Worm (Caenorhabditis elegans) whole organism, mixed stage, embryonic: ENCODE measurements around the gene alh-9.

Experiments used
- M03D4.4 ChIP-seq: sonication (generic microtip); optimal IDR thresholded peaks from 2 replicates; lab custom pipeline; 2017; ENCODE audit warnings: mild to moderate bottlenecking, missing genetic modification characterization, missing compliant biosample characterization
- bed-3 ChIP-seq: fragments of 200-800 bp; sonication (Bioruptor generic); optimal IDR thresholded peaks from 3 replicates; lab custom pipeline; 2018; ENCODE audit warnings: mild to moderate bottlenecking, missing genetic modification characterization, moderate library complexity, missing compliant biosample characterization
- blmp-1 ChIP-seq: fragments of 150-350 bp; optimal IDR thresholded peaks from 2 replicates; lab custom pipeline; 2014; ENCODE audit warnings: missing biosample characterization, missing genetic modification characterization
- ceh-39 ChIP-seq: fragments of 150-350 bp; optimal IDR thresholded peaks from 2 replicates; lab custom pipeline; 2014; ENCODE audit warnings: missing biosample characterization, missing genetic modification characterization
- ceh-43 ChIP-seq: fragments of 200-800 bp; sonication (Bioruptor generic); optimal IDR thresholded peaks from 2 replicates; lab custom pipeline; 2018; ENCODE audit warnings: mild to moderate bottlenecking, missing genetic modification characterization, moderate library complexity, missing compliant biosample characterization
- ceh-83 ChIP-seq: fragments of 200-800 bp; sonication (Bioruptor generic); optimal IDR thresholded peaks from 2 replicates; lab custom pipeline; 2018; ENCODE audit warnings: mild to moderate bottlenecking, missing genetic modification characterization, missing compliant biosample characterization
- ces-1 ChIP-seq: fragments of 150-350 bp; optimal IDR thresholded peaks from 2 replicates; lab custom pipeline; 2014; ENCODE audit warnings: missing biosample characterization, missing genetic modification reagents, missing genetic modification characterization
- cnd-1 ChIP-seq: fragments of 200-800 bp; sonication (Bioruptor generic); optimal IDR thresholded peaks from 2 replicates; lab custom pipeline; 2018; ENCODE audit warnings: mild to moderate bottlenecking, missing genetic modification characterization, missing compliant biosample characterization
- drap-1 ChIP-seq: fragments of 200-800 bp; sonication (Bioruptor generic); optimal IDR thresholded peaks from 3 replicates; lab custom pipeline; 2018; ENCODE audit warnings: mild to moderate bottlenecking, missing genetic modification characterization, missing compliant biosample characterization
- elt-1 ChIP-seq: sonication (generic microtip); optimal IDR thresholded peaks from 2 replicates; lab custom pipeline; 2017; ENCODE audit warnings: missing genetic modification characterization, mild to moderate bottlenecking, missing compliant biosample characterization, antibody characterized with exemption, moderate library complexity, borderline replicate concordance; ENCODE audit not compliant: insufficient read depth
- elt-3 ChIP-seq: fragments of 150-350 bp; optimal IDR thresholded peaks from 2 replicates; lab custom pipeline; 2014; ENCODE audit warnings: missing biosample characterization, missing genetic modification characterization
- flh-1 ChIP-seq: fragments of 200-800 bp; sonication (Bioruptor generic); optimal IDR thresholded peaks from 2 replicates; lab custom pipeline; 2018; ENCODE audit warnings: mild to moderate bottlenecking, missing genetic modification characterization, moderate library complexity, missing compliant biosample characterization
- ham-2 ChIP-seq: fragments of 200-800 bp; sonication (Bioruptor generic); optimal IDR thresholded peaks from 2 replicates; lab custom pipeline; 2018; ENCODE audit warnings: mild to moderate bottlenecking, missing genetic modification characterization, missing compliant biosample characterization
- hlh-1 ChIP-seq: fragments of 150-350 bp; optimal IDR thresholded peaks from 2 replicates; lab custom pipeline; 2014; ENCODE audit warnings: missing biosample characterization, missing genetic modification reagents, missing genetic modification characterization
- lin-13 ChIP-seq: fragments of 150-350 bp; optimal IDR thresholded peaks from 2 replicates; lab custom pipeline; 2014; ENCODE audit warnings: missing biosample characterization, missing genetic modification characterization
- lin-32 ChIP-seq: fragments of 200-800 bp; sonication (Bioruptor generic); optimal IDR thresholded peaks from 2 replicates; lab custom pipeline; 2018; ENCODE audit warnings: mild to moderate bottlenecking, missing genetic modification characterization, missing compliant biosample characterization
- lsy-2 ChIP-seq: fragments of 150-350 bp; optimal IDR thresholded peaks from 2 replicates; lab custom pipeline; 2014; ENCODE audit warnings: missing biosample characterization, missing genetic modification characterization
- mab-5 ChIP-seq: fragments of 150-350 bp; optimal IDR thresholded peaks from 2 replicates; lab custom pipeline; 2014; ENCODE audit warnings: missing biosample characterization, missing genetic modification characterization
- mep-1 ChIP-seq: fragments of 150-350 bp; optimal IDR thresholded peaks from 2 replicates; lab custom pipeline; 2017; ENCODE audit warnings: missing biosample characterization, missing genetic modification reagents, missing genetic modification characterization, inconsistent platforms
- mls-2 ChIP-seq: sonication (generic microtip); optimal IDR thresholded peaks from 2 replicates; lab custom pipeline; 2016; ENCODE audit warnings: mild to moderate bottlenecking, missing genetic modification characterization, moderate library complexity, missing compliant biosample characterization
- nhr-12 ChIP-seq: fragments of 150-350 bp; optimal IDR thresholded peaks from 2 replicates; lab custom pipeline; 2014; ENCODE audit warnings: missing biosample characterization, missing genetic modification characterization
- nhr-2 ChIP-seq: fragments of 150-350 bp; optimal IDR thresholded peaks from 2 replicates; lab custom pipeline; 2014; ENCODE audit warnings: missing biosample characterization, missing genetic modification characterization
- nhr-237 ChIP-seq: fragments of 150-350 bp; optimal IDR thresholded peaks from 2 replicates; lab custom pipeline; 2014; ENCODE audit warnings: missing biosample characterization, missing genetic modification characterization
- nhr-28 ChIP-seq: fragments of 150-350 bp; optimal IDR thresholded peaks from 2 replicates; lab custom pipeline; 2014; ENCODE audit warnings: missing biosample characterization, missing genetic modification characterization
- nhr-76 ChIP-seq: sonication (generic microtip); optimal IDR thresholded peaks from 2 replicates; lab custom pipeline; 2017; ENCODE audit warnings: missing biosample characterization, missing genetic modification characterization
- pha-4 ChIP-seq: fragments of 150-350 bp; optimal IDR thresholded peaks from 2 replicates; lab custom pipeline; 2018; ENCODE audit warnings: missing biosample characterization, missing genetic modification reagents, missing genetic modification characterization
- sem-2 ChIP-seq: fragments of 200-800 bp; sonication (Bioruptor generic); optimal IDR thresholded peaks from 2 replicates; lab custom pipeline; 2018; ENCODE audit warnings: mild to moderate bottlenecking, missing genetic modification characterization, missing compliant biosample characterization
- snpc-4 ChIP-seq: fragments of 150-350 bp; optimal IDR thresholded peaks from 2 replicates; lab custom pipeline; 2014; ENCODE audit warnings: missing biosample characterization, missing genetic modification characterization
- sptf-1 ChIP-seq: sonication (generic microtip); optimal IDR thresholded peaks from 2 replicates; lab custom pipeline; 2017; ENCODE audit warnings: mild to moderate bottlenecking, missing genetic modification characterization, moderate library complexity, missing compliant biosample characterization
- tbx-8 ChIP-seq: fragments of 200-800 bp; sonication (Bioruptor generic); optimal IDR thresholded peaks from 2 replicates; lab custom pipeline; 2018; ENCODE audit warnings: mild to moderate bottlenecking, missing genetic modification characterization, moderate library complexity, missing compliant biosample characterization
- unc-120 ChIP-seq: sonication (generic microtip); optimal IDR thresholded peaks from 2 replicates; lab custom pipeline; 2017; ENCODE audit warnings: missing genetic modification characterization, missing compliant biosample characterization; ENCODE audit not compliant: poor library complexity, severe bottlenecking
- unc-39 ChIP-seq: fragments of 150-350 bp; optimal IDR thresholded peaks from 2 replicates; lab custom pipeline; 2014; ENCODE audit warnings: missing biosample characterization, missing genetic modification characterization
- unc-62 ChIP-seq: fragments of 150-350 bp; optimal IDR thresholded peaks from 2 replicates; lab custom pipeline; 2014; ENCODE audit warnings: missing biosample characterization, missing genetic modification reagents, missing genetic modification characterization
- zip-8 ChIP-seq: fragments of 150-350 bp; optimal IDR thresholded peaks from 2 replicates; lab custom pipeline; 2014; ENCODE audit warnings: missing biosample characterization, missing genetic modification characterization
- ztf-11 ChIP-seq: fragments of 150-350 bp; optimal IDR thresholded peaks from 2 replicates; lab custom pipeline; 2014; ENCODE audit warnings: missing biosample characterization, missing genetic modification characterization

The alh-9 gene

ce11 chrIII:5855637-5856179, at the start of gene alh-9, which contains the start of gene cct-6:
Gene alh-9 (plus strand): TSS chrIII:5856018.
Gene cct-6 (minus strand): TSS chrIII:5855687.
- TF ChIP-seq elt-3 (tag; lab: Kevin White, UChicago) (no peak), blmp-1 (no peak), nhr-12 (tag; lab: Kevin White, UChicago) (no peak), zip-8 (tag; lab: Kevin White, UChicago) (no peak), unc-62 (GFP tag; lab: Kevin White, UChicago) (no peak), sptf-1 (tag; lab: Kevin White, UChicago) (no peak), pha-4 (tag; lab: Kevin White, UChicago) (peak; percentile 87), ceh-39 (tag; lab: Kevin White, UChicago) (peak; percentile 44), flh-1 (GFP tag; lab: Kevin White, UChicago) (no peak), lsy-2 (tag; lab: Kevin White, UChicago) (peak; percentile 83), hlh-1 (tag; lab: Kevin White, UChicago) (peak; percentile 49), ham-2 (GFP tag; lab: Kevin White, UChicago) (no peak), sem-2 (GFP tag; lab: Kevin White, UChicago) (no peak), ztf-11 (tag; lab: Kevin White, UChicago) (no peak), mls-2 (tag; lab: Kevin White, UChicago) (no peak), mab-5 (tag; lab: Kevin White, UChicago) (no peak), nhr-28 (tag; lab: Kevin White, UChicago) (no peak), drap-1 (GFP tag; lab: Kevin White, UChicago) (no peak), lin-13 (tag; lab: Kevin White, UChicago) (peak; percentile 60), ces-1 (peak; percentile 84), lin-32 (no peak), tbx-8 (GFP tag; lab: Kevin White, UChicago) (no peak), cnd-1 (tag; lab: Kevin White, UChicago) (no peak), snpc-4 (tag; lab: Kevin White, UChicago) (no peak), nhr-237 (peak; percentile 75), unc-39 (tag; lab: Kevin White, UChicago) (no peak), nhr-2 (no peak), nhr-76 (tag; lab: Kevin White, UChicago) (no peak), mep-1 (peak; percentile 89), elt-1 (tag; lab: Kevin White, UChicago) (no peak), M03D4.4 (tag; lab: Kevin White, UChicago) (no peak), bed-3 (GFP tag; lab: Kevin White, UChicago) (no peak), ceh-43 (GFP tag; lab: Kevin White, UChicago) (no peak), unc-120 (tag; lab: Kevin White, UChicago) (peak; percentile 80), ceh-83 (GFP tag; lab: Kevin White, UChicago) (no peak)

DNA sequence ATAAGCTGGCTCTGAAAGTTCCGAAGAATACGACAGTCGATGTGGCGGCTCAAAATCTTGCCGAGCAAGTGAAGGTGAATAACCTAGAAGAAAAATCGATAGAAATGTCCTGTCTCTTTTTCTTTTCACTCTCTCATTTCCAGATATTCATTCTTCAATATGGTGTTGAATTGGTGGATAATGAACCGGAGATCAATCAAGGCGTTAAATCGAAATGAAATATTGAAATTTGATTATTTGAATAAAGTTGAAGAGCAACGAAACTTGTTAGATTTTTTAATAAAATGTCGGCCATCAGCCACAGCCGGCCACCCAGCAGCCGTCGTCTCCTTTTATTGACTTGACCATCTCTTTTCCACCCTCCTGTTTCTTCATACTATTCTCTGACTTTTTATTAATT, 49.1 kb upstream of the alh-9 start, which contains the start of gene R12B2.2:
R12B2.2 (plus strand) TSS at position 301 of the 400 bp plus-strand sequence.
- TF ChIP-seq zip-8 (tag; lab: Kevin White, UChicago) = no peak
- no peak for TF ChIP-seq ceh-43 (GFP tag; lab: Kevin White, UChicago)

DNA sequence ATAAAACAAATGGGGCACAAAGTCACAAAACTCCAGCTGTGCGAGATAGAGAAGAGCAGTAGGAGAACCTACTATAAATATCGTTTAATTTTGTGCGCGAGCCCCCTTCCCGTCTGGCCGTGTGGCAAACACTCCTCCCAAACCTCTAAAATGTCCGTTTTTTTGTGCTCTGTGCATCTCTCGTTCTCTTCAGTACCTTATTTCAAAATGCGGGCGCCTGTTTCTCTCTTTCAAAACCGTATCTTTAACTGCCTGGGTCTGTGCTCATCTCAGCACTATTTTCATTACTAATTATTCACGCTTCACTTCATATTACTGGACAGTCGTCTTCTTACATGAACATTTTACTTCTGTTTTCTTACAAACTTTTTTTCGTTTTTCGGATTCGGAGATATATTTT, 45.8 kb upstream of the alh-9 start:
- TF ChIP-seq mep-1 = no peak
- no peak for TF ChIP-seq lin-13 (tag; lab: Kevin White, UChicago)
- no peak for TF ChIP-seq zip-8 (tag; lab: Kevin White, UChicago)

ce11 chrIII:5811957-5812356, 43.9 kb upstream of the alh-9 start:
- TF ChIP-seq unc-39 (tag; lab: Kevin White, UChicago) = no peak
- TF ChIP-seq mab-5 (tag; lab: Kevin White, UChicago) = no peak
- no peak for TF ChIP-seq lsy-2 (tag; lab: Kevin White, UChicago)
- no peak for TF ChIP-seq unc-120 (tag; lab: Kevin White, UChicago)
- TF ChIP-seq blmp-1 = no peak
- TF ChIP-seq, all 35 proteins: peak for 0
